Worm (Caenorhabditis elegans): ENCODE data around the gene kat-1.

kat-1 gene

ce11 chrII:7111657-7112049, 38.0 kb downstream of the kat-1 start, which contains the start of gene F10E7.5 (continued):
- TF ChIP-seq lin-38 (GFP tag; IDR thresholded peaks at IDR 0.05) (no peak), nhr-25 (tag; optimal IDR thresholded peaks at IDR 0.05; ENCODE audit: borderline replicate concordance, insufficient read depth) (no peak), mdl-1 (tag; optimal IDR thresholded peaks at IDR 0.05) (no peak), nhr-42 (GFP tag; IDR thresholded peaks at IDR 0.05) (no peak), ceh-44 (GFP tag; IDR thresholded peaks at IDR 0.05) (no peak), tra-1 (GFP tag; IDR thresholded peaks at IDR 0.05) (no peak), nhr-77 (tag; optimal IDR thresholded peaks at IDR 0.05) (no peak), skn-1 (tag; optimal IDR thresholded peaks at IDR 0.05) (no peak), zip-11 (GFP tag; IDR thresholded peaks at IDR 0.05) (no peak), Y105C5A.15 (GFP tag; IDR thresholded peaks at IDR 0.05) (no peak), php-3 (GFP tag; IDR thresholded peaks at IDR 0.05) (no peak), hmg-1.1 (GFP tag; IDR thresholded peaks at IDR 0.05) (0 out of 2 replicates have a peak, but pooled peaks have one; percentile 17), spr-3 (GFP tag; optimal IDR thresholded peaks at IDR 0.05) (no peak), dpl-1 (GFP tag; optimal IDR thresholded peaks at IDR 0.05) (peak; percentile 25), mep-1 (tag; optimal IDR thresholded peaks at IDR 0.05) (no peak), nhr-28 (tag; optimal IDR thresholded peaks at IDR 0.05) (peak; percentile 33), daf-12 (tag; optimal IDR thresholded peaks at IDR 0.05) (no peak), hlh-30 (tag; optimal IDR thresholded peaks at IDR 0.05; ENCODE audit: insufficient read depth) (peak; percentile 7), zfp-3 (GFP tag; conservative IDR thresholded peaks at IDR 0.05) (no peak), lsy-2 (tag; optimal IDR thresholded peaks at IDR 0.05) (peak; percentile 92 to 99), unc-39 (tag; optimal IDR thresholded peaks at IDR 0.05) (no peak), F37D6.2 (tag; optimal IDR thresholded peaks at IDR 0.05) (no peak), saeg-2 (GFP tag; IDR thresholded peaks at IDR 0.05) (no peak), nhr-10 (tag; optimal IDR thresholded peaks at IDR 0.05) (no peak), lin-15B (tag; optimal IDR thresholded peaks at IDR 0.05) (no peak), F49E8.2 (tag; optimal IDR thresholded peaks at IDR 0.05; ENCODE audit: borderline replicate concordance) (no peak), egl-43 (GFP tag; IDR thresholded peaks at IDR 0.05) (no peak), snpc-1.2 (GFP tag; IDR thresholded peaks at IDR 0.05) (no peak), tag-97 (GFP tag; IDR thresholded peaks at IDR 0.05) (no peak), Y5F2A.4 (GFP tag; optimal IDR thresholded peaks at IDR 0.05) (no peak), madf-5 (GFP tag; IDR thresholded peaks at IDR 0.05) (no peak), T20F7.1 (GFP tag; optimal IDR thresholded peaks at IDR 0.05) (peak; percentile 69)

DNA sequence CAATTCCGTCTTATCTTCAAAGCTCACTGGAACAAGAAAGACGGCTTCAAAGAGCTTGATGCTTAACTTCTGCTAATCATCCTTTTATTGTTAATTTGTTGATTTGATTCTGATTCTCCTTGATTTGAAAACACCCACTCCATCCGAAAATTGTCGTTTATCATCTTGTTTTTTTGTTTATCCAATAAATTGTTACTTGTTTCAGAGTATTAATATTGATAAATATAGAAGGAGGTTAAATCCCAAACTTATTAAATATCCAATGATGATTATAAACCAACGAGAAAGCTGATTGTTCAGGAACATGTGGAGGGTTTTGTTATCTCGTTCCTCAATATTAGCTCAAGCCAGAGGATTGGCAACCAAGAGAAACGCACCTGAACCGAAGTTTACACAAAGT, 39.2 kb downstream of the kat-1 start, which contains the start of gene F10E7.6:
F10E7.6 (plus strand) TSS at position 301 of the 400 bp plus-strand sequence.
- TF ChIP-seq hif-1 (tag; optimal IDR thresholded peaks at IDR 0.05) (no peak), unc-62 (GFP tag; optimal IDR thresholded peaks at IDR 0.05 in 1 of 2) (peak in 1 of 2 experiments; percentile 63), unc-62 (tag; optimal IDR thresholded peaks at IDR 0.05) (no peak)

DNA sequence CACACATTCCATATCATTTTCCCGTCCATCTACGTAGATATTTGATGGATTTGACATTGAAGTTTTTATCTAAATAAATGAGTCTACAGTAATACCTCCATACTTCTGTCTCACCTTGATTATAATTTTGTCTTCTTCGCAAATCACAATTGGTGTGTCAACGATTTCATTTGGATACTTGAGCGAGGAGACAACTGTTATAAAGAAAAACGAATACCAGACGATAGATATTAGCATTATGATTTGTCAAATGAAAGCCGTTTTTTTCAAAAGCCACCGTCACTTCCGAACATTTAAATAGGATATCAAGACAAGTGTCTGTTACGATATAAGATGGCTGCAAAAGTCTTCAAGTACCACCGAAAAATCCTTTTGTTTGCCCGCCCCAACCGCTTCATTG, 42.0 kb downstream of the kat-1 start, which contains the start of gene cutl-5:
cutl-5 (minus strand) TSS at position 269 of the 400 bp plus-strand sequence.
- no peak for TF ChIP-seq snpc-1.2 (GFP tag; IDR thresholded peaks at IDR 0.05)
- no peak for TF ChIP-seq D1046.2 (GFP tag; IDR thresholded peaks at IDR 0.05)
- no peak for TF ChIP-seq mes-2 (tag; optimal IDR thresholded peaks at IDR 0.05; ENCODE audit: poor library complexity, severe bottlenecking)
- no peak for TF ChIP-seq lin-1 (GFP tag; IDR thresholded peaks at IDR 0.05)
- TF ChIP-seq unc-62 (GFP tag; optimal IDR thresholded peaks at IDR 0.05 in 1 of 2) = peak in 1 of 2 experiments; percentile 93
- TF ChIP-seq unc-62 (tag; optimal IDR thresholded peaks at IDR 0.05) = no peak
